Worm (Caenorhabditis elegans): Measurements from ENCODE around the gene dop-1.

ce11 chrX:4368800-4369199 lies 49.9 kb downstream of the dop-1 start, which contains the start of gene R160.4:
- TF ChIP-seq nhr-76 (tag; optimal IDR thresholded peaks at IDR 0.05) (no peak), pha-4 (tag; optimal IDR thresholded peaks at IDR 0.05) (no peak), nhr-28 (tag; optimal IDR thresholded peaks at IDR 0.05) (no peak), snpc-4 (tag; optimal IDR thresholded peaks at IDR 0.05) (no peak), pqm-1 (tag; optimal IDR thresholded peaks at IDR 0.05) (no peak), elt-2 (tag; optimal IDR thresholded peaks at IDR 0.05) (no peak), ztf-4 (tag; optimal IDR thresholded peaks at IDR 0.05) (no peak), elt-3 (tag; optimal IDR thresholded peaks at IDR 0.05) (no peak), daf-12 (tag; optimal IDR thresholded peaks at IDR 0.05) (no peak), ceh-28 (tag; optimal IDR thresholded peaks at IDR 0.05) (no peak), nhr-11 (tag; optimal IDR thresholded peaks at IDR 0.05) (no peak), fos-1 (tag; optimal IDR thresholded peaks at IDR 0.05) (no peak)

Measured in whole organism, L3 larva.